Worm (Caenorhabditis elegans): Measurements from ENCODE around the gene srw-109.

DNA sequence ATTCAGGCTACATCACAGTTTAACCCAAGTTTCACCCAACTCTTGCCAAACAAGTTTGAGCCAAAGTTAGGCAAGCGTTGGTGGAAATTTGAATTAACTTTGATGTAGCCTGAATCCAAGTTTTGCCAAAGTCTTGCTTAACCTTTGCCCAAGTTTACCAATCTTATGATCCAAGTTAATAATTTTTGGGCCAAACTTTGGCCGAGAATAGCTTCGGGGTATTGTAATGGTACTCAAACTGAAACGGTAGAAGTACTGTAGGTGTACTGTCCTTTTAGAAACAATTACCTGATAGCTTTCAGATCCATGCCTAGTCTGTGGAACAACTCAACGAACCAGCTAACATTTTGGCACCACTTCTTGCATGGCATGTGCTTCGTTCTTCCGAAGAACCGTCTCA lies 8.5 kb downstream of the srw-109 start, which contains the start of gene nhr-251:
- TF ChIP-seq fkh-2 (tag; optimal IDR thresholded peaks at IDR 0.05) (no peak), snpc-4 (tag; optimal IDR thresholded peaks at IDR 0.05) (no peak), nhr-76 (tag; optimal IDR thresholded peaks at IDR 0.05) (no peak), fos-1 (tag; optimal IDR thresholded peaks at IDR 0.05) (no peak), nfya-1 (tag; optimal IDR thresholded peaks at IDR 0.05; ENCODE audit: insufficient read depth) (no peak), unc-62 (GFP tag; optimal IDR thresholded peaks at IDR 0.05) (no peak), tbx-2 (tag; optimal IDR thresholded peaks at IDR 0.05) (no peak), nhr-25 (tag; optimal IDR thresholded peaks at IDR 0.05) (no peak), fkh-10 (GFP tag; optimal IDR thresholded peaks at IDR 0.05) (no peak), nhr-77 (tag; optimal IDR thresholded peaks at IDR 0.05) (no peak), nhr-11 (tag; optimal IDR thresholded peaks at IDR 0.05) (no peak), aly-2 (tag; optimal IDR thresholded peaks at IDR 0.05) (no peak), nhr-237 (tag; optimal IDR thresholded peaks at IDR 0.05) (no peak)

All from whole organism, L3 larva.